Worm (Caenorhabditis elegans) whole organism, young adult: ENCODE measurements around the gene C49C8.8.
A peak's percentile ranks its signal among the peaks of the same experiment; 100 is the strongest.

ENCODE experiments used
- B0019.2 ChIP-seq: fragments of 200-800 bp; sonication (Bioruptor generic); conservative IDR thresholded peaks from 2 replicates; pipeline ENCODE4 v1.3.6; 2022; ENCODE audit warnings: missing genetic modification reagents, missing genetic modification characterization, missing compliant biosample characterization
- B0336.3 ChIP-seq: fragments of 200-800 bp; sonication (Bioruptor generic); IDR thresholded peaks from 2 replicates; pipeline ENCODE4 v1.3.6; 2022; ENCODE audit warnings: missing genetic modification characterization, missing compliant biosample characterization
- C17E4.6 ChIP-seq: fragments of 200-800 bp; sonication (Bioruptor generic); IDR thresholded peaks from 2 replicates; pipeline ENCODE4 v1.3.6; 2022; ENCODE audit warnings: missing genetic modification reagents, missing genetic modification characterization, missing compliant biosample characterization
- F33H1.4 ChIP-seq: fragments of 200-800 bp; sonication (Bioruptor generic); IDR thresholded peaks from 2 replicates; pipeline ENCODE4 v1.3.6; 2022; ENCODE audit warnings: missing genetic modification reagents, missing genetic modification characterization, missing compliant biosample characterization
- F37B4.10 ChIP-seq: fragments of 200-800 bp; sonication (Bioruptor generic); IDR thresholded peaks from 2 replicates; pipeline ENCODE4 v1.3.6; 2022; ENCODE audit warnings: missing genetic modification characterization, missing compliant biosample characterization
- F39B2.1 ChIP-seq: fragments of 200-800 bp; sonication (Bioruptor generic); IDR thresholded peaks from 2 replicates; pipeline ENCODE4 v1.3.6; 2022; ENCODE audit warnings: missing genetic modification reagents, missing genetic modification characterization, missing compliant biosample characterization
- Y53G8AR.9 ChIP-seq: fragments of 200-800 bp; sonication (Bioruptor generic); conservative IDR thresholded peaks from 2 replicates; pipeline ENCODE4 v1.3.6; 2022; ENCODE audit warnings: missing genetic modification reagents, missing genetic modification characterization, missing compliant biosample characterization
- ZK185.1 ChIP-seq: sonication (generic microtip); optimal IDR thresholded peaks from 2 replicates; lab custom pipeline; 2016; ENCODE audit warnings: mild to moderate bottlenecking, missing genetic modification characterization, missing compliant biosample characterization; ENCODE audit not compliant: poor library complexity, severe bottlenecking
- ama-1 ChIP-seq, 3 experiments: fragments of 150-350 bp in 1 of 3; sonication (generic microtip) in 2 of 3; optimal IDR thresholded peaks; 2 replicates each; lab custom pipeline; 2014 to 2018; ENCODE audit warnings: missing biosample characterization in 2 of 3, missing genetic modification characterization in 2 of 3, missing genetic modification reagents in 2 of 3
- atf-7 ChIP-seq: sonication (generic microtip); optimal IDR thresholded peaks from 2 replicates; lab custom pipeline; 2017; ENCODE audit warnings: mild to moderate bottlenecking, missing genetic modification characterization, missing compliant biosample characterization
- bed-2 ChIP-seq: fragments of 200-800 bp; sonication (Bioruptor generic); IDR thresholded peaks from 2 replicates; pipeline ENCODE4 v1.3.6; 2022; ENCODE audit warnings: missing genetic modification reagents, missing genetic modification characterization, missing compliant biosample characterization
- ceh-79 ChIP-seq: sonication (generic microtip); optimal IDR thresholded peaks from 2 replicates; lab custom pipeline; 2017; ENCODE audit warnings: mild to moderate bottlenecking, missing genetic modification characterization, missing compliant biosample characterization
- dpl-1 ChIP-seq: fragments of 150-350 bp; optimal IDR thresholded peaks from 2 replicates; lab custom pipeline; 2014; ENCODE audit warnings: missing biosample characterization, missing genetic modification reagents, missing genetic modification characterization
- efl-1 ChIP-seq: fragments of 150-350 bp; optimal IDR thresholded peaks from 2 replicates; lab custom pipeline; 2014; ENCODE audit warnings: missing biosample characterization, missing genetic modification reagents, missing genetic modification characterization
- gei-17 ChIP-seq: fragments of 200-800 bp; sonication (Bioruptor generic); optimal IDR thresholded peaks from 2 replicates; lab custom pipeline; 2018; ENCODE audit warnings: mild to moderate bottlenecking, missing genetic modification characterization, missing compliant biosample characterization
- lag-1 ChIP-seq: fragments of 200-800 bp; sonication (Bioruptor generic); IDR thresholded peaks from 2 replicates; pipeline ENCODE4 v1.3.6; 2022; ENCODE audit warnings: missing genetic modification reagents, missing genetic modification characterization, missing compliant biosample characterization
- lin-26 ChIP-seq: fragments of 200-800 bp; sonication (Bioruptor generic); IDR thresholded peaks from 2 replicates; pipeline ENCODE4 v1.3.6; 2022; ENCODE audit warnings: missing genetic modification reagents, missing genetic modification characterization, missing compliant biosample characterization
- lir-1 ChIP-seq: fragments of 200-800 bp; sonication (Bioruptor generic); conservative IDR thresholded peaks from 2 replicates; pipeline ENCODE4 v1.3.6; 2022; ENCODE audit warnings: missing genetic modification reagents, missing genetic modification characterization, missing compliant biosample characterization
- lsl-1 ChIP-seq: fragments of 200-800 bp; sonication (Bioruptor generic); optimal IDR thresholded peaks from 2 replicates; lab custom pipeline; 2018; ENCODE audit warnings: mild to moderate bottlenecking, missing genetic modification characterization, moderate library complexity, missing compliant biosample characterization
- lsy-27 ChIP-seq: sonication (generic microtip); optimal IDR thresholded peaks from 2 replicates; lab custom pipeline; 2017; ENCODE audit warnings: missing genetic modification characterization, mild to moderate bottlenecking, missing compliant biosample characterization, antibody characterized with exemption, missing genotype, borderline replicate concordance; ENCODE audit not compliant: insufficient read depth
- madf-3 ChIP-seq: fragments of 200-800 bp; sonication (Bioruptor generic); IDR thresholded peaks from 2 replicates; pipeline ENCODE4 v1.3.6; 2022; ENCODE audit warnings: missing genetic modification reagents, missing genetic modification characterization, missing compliant biosample characterization
- mcd-1 ChIP-seq: fragments of 200-800 bp; sonication (Bioruptor generic); IDR thresholded peaks from 2 replicates; pipeline ENCODE4 v1.3.6; 2022; ENCODE audit warnings: missing genetic modification reagents, missing genetic modification characterization, missing compliant biosample characterization
- mes-4 ChIP-seq: sonication (generic microtip); optimal IDR thresholded peaks from 2 replicates; lab custom pipeline; 2016; ENCODE audit warnings: missing genotype, missing genetic modification characterization, missing compliant biosample characterization
- nfya-1 ChIP-seq: sonication (generic microtip); optimal IDR thresholded peaks from 2 replicates; lab custom pipeline; 2017; ENCODE audit warnings: antibody characterized with exemption, missing compliant biosample characterization, missing genetic modification characterization, borderline replicate concordance; ENCODE audit not compliant: insufficient read depth
- nhr-120 ChIP-seq: fragments of 200-800 bp; sonication (Bioruptor generic); IDR thresholded peaks from 2 replicates; pipeline ENCODE4 v1.3.6; 2022; ENCODE audit warnings: missing genetic modification characterization, missing compliant biosample characterization
- nhr-27 ChIP-seq: fragments of 200-800 bp; sonication (Bioruptor generic); optimal IDR thresholded peaks from 2 replicates; lab custom pipeline; 2018; ENCODE audit warnings: mild to moderate bottlenecking, missing genetic modification characterization, moderate library complexity, missing compliant biosample characterization
- pha-4 ChIP-seq: fragments of 150-350 bp; sonication (generic microtip); optimal IDR thresholded peaks from 2 replicates; lab custom pipeline; 2014; ENCODE audit warnings: missing biosample characterization, missing genetic modification reagents, missing genetic modification characterization
- repo-1 ChIP-seq: sonication (generic microtip); optimal IDR thresholded peaks from 2 replicates; lab custom pipeline; 2017; ENCODE audit warnings: mild to moderate bottlenecking, missing genetic modification characterization, missing compliant biosample characterization
- sdz-38 ChIP-seq: sonication (generic microtip); optimal IDR thresholded peaks from 2 replicates; lab custom pipeline; 2016; ENCODE audit warnings: missing genotype, missing genetic modification characterization, missing compliant biosample characterization
- sea-2 ChIP-seq: fragments of 200-800 bp; sonication (Bioruptor generic); IDR thresholded peaks from 2 replicates; pipeline ENCODE4 v1.3.6; 2022; ENCODE audit warnings: missing genetic modification characterization, missing compliant biosample characterization
- snpc-1.1 ChIP-seq: sonication (generic microtip); optimal IDR thresholded peaks from 2 replicates; lab custom pipeline; 2017; ENCODE audit warnings: missing genetic modification characterization, mild to moderate bottlenecking, missing compliant biosample characterization, antibody characterized with exemption, moderate library complexity, missing genotype, missing genetic modification reagents; ENCODE audit not compliant: insufficient read depth
- somi-1 ChIP-seq: fragments of 200-800 bp; sonication (Bioruptor generic); optimal IDR thresholded peaks from 2 replicates; lab custom pipeline; 2018; ENCODE audit warnings: mild to moderate bottlenecking, missing genetic modification characterization, missing compliant biosample characterization
- tbx-9 ChIP-seq: sonication (generic microtip); optimal IDR thresholded peaks from 2 replicates; lab custom pipeline; 2016; ENCODE audit warnings: borderline replicate concordance, missing genetic modification characterization, inconsistent platforms, missing compliant biosample characterization

The C49C8.8 gene

ce11 chrIV:8651835-8652234, at the start of gene C49C8.8:
C49C8.8 (plus strand) TSS chrIV:8652135.
- TF ChIP-seq dpl-1 (GFP tag; lab: Kevin White, UChicago), result no peak
- no peak for TF ChIP-seq nhr-27 (tag; lab: Kevin White, UChicago)
- TF ChIP-seq B0019.2 (GFP tag; lab: Robert Waterston, UW), result no peak
- no peak for TF ChIP-seq somi-1 (GFP tag; lab: Kevin White, UChicago)
- TF ChIP-seq efl-1 (GFP tag; lab: Kevin White, UChicago), result no peak
- TF ChIP-seq lag-1, result no peak
- no peak for TF ChIP-seq ama-1 (optimal IDR thresholded peaks at IDR 0.05; lab: Kevin White, UChicago)
- TF ChIP-seq ama-1 (GFP tag; optimal IDR thresholded peaks at IDR 0.05; lab: Kevin White, UChicago), result no peak
- TF ChIP-seq lin-26 (GFP tag; lab: Robert Waterston, UW), result no peak
- TF ChIP-seq F37B4.10 (GFP tag; lab: Robert Waterston, UW), result no peak
- no peak for TF ChIP-seq nhr-120
- TF ChIP-seq ZK185.1 (tag; lab: Kevin White, UChicago), result no peak
- no peak for TF ChIP-seq lir-1 (GFP tag; lab: Robert Waterston, UW)
- TF ChIP-seq tbx-9, result no peak
- no peak for TF ChIP-seq ceh-79
- no peak for TF ChIP-seq madf-3 (GFP tag; lab: Robert Waterston, UW)
- no peak for TF ChIP-seq lsy-27
- TF ChIP-seq snpc-1.1 (tag; lab: Kevin White, UChicago), result no peak
- no peak for TF ChIP-seq F39B2.1
- TF ChIP-seq C17E4.6 (GFP tag; lab: Robert Waterston, UW), result no peak
- TF ChIP-seq, all 124 proteins: peak for 0

ce11 chrIV:8602877-8603276, 49.1 kb upstream of the C49C8.8 start, which contains the start of gene Y59H11AR.10:
Y59H11AR.10 (plus strand) TSS chrIV:8603177.
- no peak for TF ChIP-seq atf-7
- TF ChIP-seq snpc-1.1 (tag; lab: Kevin White, UChicago), result no peak
- no peak for TF ChIP-seq mes-4
- no peak for TF ChIP-seq sea-2 (GFP tag; lab: Robert Waterston, UW)
- TF ChIP-seq Y53G8AR.9 (GFP tag; lab: Robert Waterston, UW), result no peak
- TF ChIP-seq bed-2, result no peak
- TF ChIP-seq repo-1 (tag; lab: Kevin White, UChicago), result no peak
- TF ChIP-seq lin-26 (GFP tag; lab: Robert Waterston, UW), result no peak
- no peak for TF ChIP-seq lsl-1
- no peak for TF ChIP-seq F33H1.4 (GFP tag; lab: Robert Waterston, UW)
- no peak for TF ChIP-seq nhr-27 (tag; lab: Kevin White, UChicago)
- TF ChIP-seq sdz-38 (tag; lab: Kevin White, UChicago), result no peak
- TF ChIP-seq mcd-1 (GFP tag; lab: Robert Waterston, UW), result no peak
- no peak for TF ChIP-seq ZK185.1 (tag; lab: Kevin White, UChicago)
- TF ChIP-seq nfya-1, result no peak
- TF ChIP-seq gei-17 (GFP tag; lab: Kevin White, UChicago), result no peak
- no peak for TF ChIP-seq ceh-79
- TF ChIP-seq, all 124 proteins: peak for 0

- TF ChIP-seq B0336.3, result no peak
- TF ChIP-seq pha-4, result no peak
- no peak for TF ChIP-seq lir-1 (GFP tag; lab: Robert Waterston, UW)
These were observed 46.7 kb upstream of the C49C8.8 start for ce11 chrIV:8605217-8605616.

ce11 chrIV:8607468-8607867, 44.5 kb upstream of the C49C8.8 start:
- peak; percentile 54 for TF ChIP-seq lsl-1
- peak; percentile 73 for TF ChIP-seq F33H1.4 (GFP tag; lab: Robert Waterston, UW)
- TF ChIP-seq, all 124 proteins: peak for 2; not testable (repeated sequence) for 122
